Fruit fly (Drosophila melanogaster): ENCODE results near the gene CG14326.

dm6 chr3R:17601866-17602265, 17.0 kb upstream of the CG14326 start:
- TF ChIP-seq CG6276 (GFP tag; optimal IDR thresholded peaks at IDR 0.05) (no peak), CG8319 (GFP tag; optimal IDR thresholded peaks at IDR 0.05) (no peak), CG16779 (tag; optimal IDR thresholded peaks at IDR 0.05) (no peak)
